Worm (Caenorhabditis elegans): ENCODE results near the gene C25B8.8.

ce11 chrX:6631437-6631836, 21.6 kb downstream of the C25B8.8 start, which contains the start of gene aexr-2:
- no peak for TF ChIP-seq eyg-1 (tag; optimal IDR thresholded peaks at IDR 0.05)
- TF ChIP-seq hlh-30 (tag; optimal IDR thresholded peaks at IDR 0.05; ENCODE audit: insufficient read depth) = no peak
- no peak for TF ChIP-seq ceh-19 (GFP tag; optimal IDR thresholded peaks at IDR 0.05)
- TF ChIP-seq ttx-3 (tag; optimal IDR thresholded peaks at IDR 0.05) = no peak
- TF ChIP-seq fax-1 (tag; optimal IDR thresholded peaks at IDR 0.05) = no peak
- no peak for TF ChIP-seq hlh-8 (tag; optimal IDR thresholded peaks at IDR 0.05)
- no peak for TF ChIP-seq ets-4 (tag; optimal IDR thresholded peaks at IDR 0.05)
- TF ChIP-seq ahr-1 (tag; optimal IDR thresholded peaks at IDR 0.05) = no peak
- TF ChIP-seq odd-2 (tag; optimal IDR thresholded peaks at IDR 0.05) = no peak
